Fruit fly (Drosophila melanogaster) whole organism, embryonic: ENCODE results near the gene CG46397.

Experiments
- Blimp-1 ChIP-seq: fragments of 200-800 bp; sonication (Bioruptor generic); optimal IDR thresholded peaks from 3 replicates; lab custom pipeline; 2018; ENCODE audit warnings: missing biosample characterization, missing genetic modification characterization, mild to moderate bottlenecking, moderate library complexity, missing genetic modification reagents
- CG10209 ChIP-seq: fragments of 200-800 bp; sonication (Bioruptor generic); optimal IDR thresholded peaks from 3 replicates; lab custom pipeline; 2017; ENCODE audit warnings: missing biosample characterization, mild to moderate bottlenecking, missing genetic modification characterization, missing genetic modification reagents
- CG11093 ChIP-seq: fragments of 200-800 bp; sonication (Bioruptor generic); IDR thresholded peaks from 3 replicates; pipeline ENCODE4 v1.3.6; 2022; ENCODE audit warnings: missing biosample characterization, missing genetic modification characterization
- CG12299 ChIP-seq: fragments of 200-800 bp; sonication (Bioruptor generic); optimal IDR thresholded peaks from 2 replicates; lab custom pipeline; 2018; ENCODE audit warnings: missing biosample characterization, mild to moderate bottlenecking, missing genetic modification characterization
- CG12769 ChIP-seq: fragments of 200-800 bp; sonication (Bioruptor generic); optimal IDR thresholded peaks from 2 replicates; lab custom pipeline; 2019; ENCODE audit warnings: missing biosample characterization, mild to moderate bottlenecking, missing genetic modification characterization, moderate library complexity
- CG14441 ChIP-seq: fragments of 200-800 bp; sonication (Bioruptor generic); IDR thresholded peaks from 2 replicates; pipeline ENCODE4 v1.3.6; 2022; ENCODE audit warnings: missing biosample characterization, missing genetic modification characterization
- CG1647 ChIP-seq: fragments of 200-800 bp; sonication (Bioruptor generic); optimal IDR thresholded peaks from 3 replicates; lab custom pipeline; 2016; ENCODE audit warnings: missing biosample characterization, missing genetic modification characterization
- CG16863 ChIP-seq: fragments of 200-800 bp; sonication (Bioruptor generic); optimal IDR thresholded peaks from 3 replicates; lab custom pipeline; 2016; ENCODE audit warnings: missing biosample characterization, missing genetic modification characterization
- CG18011 ChIP-seq: fragments of 200-800 bp; sonication (Bioruptor generic); optimal IDR thresholded peaks from 2 replicates; lab custom pipeline; 2017; ENCODE audit warnings: missing biosample characterization, missing genetic modification characterization, mild to moderate bottlenecking, moderate library complexity, missing genotype
- CG3163 ChIP-seq: fragments of 200-800 bp; sonication (Bioruptor generic); optimal IDR thresholded peaks from 3 replicates; lab custom pipeline; 2016; ENCODE audit warnings: missing biosample characterization, missing genetic modification characterization
- CG4282 ChIP-seq: fragments of 200-800 bp; sonication (Bioruptor generic); optimal IDR thresholded peaks from 2 replicates; lab custom pipeline; 2016; ENCODE audit warnings: missing biosample characterization, missing genetic modification characterization
- CG4820 ChIP-seq: fragments of 200-800 bp; sonication (Bioruptor generic); optimal IDR thresholded peaks from 3 replicates; lab custom pipeline; 2016; ENCODE audit warnings: missing biosample characterization, missing genetic modification characterization
- CG4854 ChIP-seq: fragments of 200-800 bp; sonication (Bioruptor generic); optimal IDR thresholded peaks from 2 replicates; lab custom pipeline; 2016; ENCODE audit warnings: missing biosample characterization, missing genetic modification characterization, inconsistent platforms
- CG5953 ChIP-seq: fragments of 200-800 bp; sonication (Bioruptor generic); IDR thresholded peaks from 2 replicates; pipeline ENCODE4 v1.3.6; 2022; ENCODE audit warnings: missing biosample characterization, missing genetic modification characterization
- CG6689 ChIP-seq: fragments of 200-800 bp; sonication (Bioruptor generic); IDR thresholded peaks from 2 replicates; pipeline ENCODE4 v1.3.6; 2022; ENCODE audit warnings: missing biosample characterization, missing genetic modification characterization
- CG6791 ChIP-seq: fragments of 200-800 bp; sonication (Bioruptor generic); IDR thresholded peaks from 3 replicates; pipeline ENCODE4 v1.3.6; 2022; ENCODE audit warnings: missing biosample characterization, missing genetic modification characterization; ENCODE audit not compliant: partially characterized antibody
- CG8290 ChIP-seq, 3 experiments: fragments of 200-800 bp; sonication (Bioruptor generic); optimal IDR thresholded peaks; 2 replicates each; lab custom pipeline; 2016 to 2019; ENCODE audit warnings: missing biosample characterization in 3 of 3, missing genetic modification characterization in 3 of 3, mild to moderate bottlenecking in 2 of 3, moderate library complexity in 1 of 3
- CG8765 ChIP-seq: fragments of 200-800 bp; sonication (Bioruptor generic); IDR thresholded peaks from 2 replicates; pipeline ENCODE4 v1.3.6; 2022; ENCODE audit warnings: missing biosample characterization, missing genetic modification characterization
- CG8924 ChIP-seq: fragments of 200-800 bp; optimal IDR thresholded peaks from 3 replicates; lab custom pipeline; 2019; ENCODE audit warnings: missing biosample characterization, mild to moderate bottlenecking, missing genetic modification characterization, moderate library complexity
- CG9817 ChIP-seq: fragments of 200-800 bp; sonication (Bioruptor generic); optimal IDR thresholded peaks from 2 replicates; lab custom pipeline; 2018; ENCODE audit warnings: missing biosample characterization, mild to moderate bottlenecking, missing genetic modification characterization, moderate library complexity
- Deaf1 ChIP-seq: fragments of 200-800 bp; optimal IDR thresholded peaks from 3 replicates; lab custom pipeline; 2019; ENCODE audit warnings: missing biosample characterization, mild to moderate bottlenecking, missing genetic modification characterization, moderate library complexity
- Dek ChIP-seq: fragments of 200-800 bp; sonication (Bioruptor generic); optimal IDR thresholded peaks from 3 replicates; lab custom pipeline; 2019; ENCODE audit warnings: missing biosample characterization, mild to moderate bottlenecking, missing genetic modification characterization, moderate library complexity
- Fer1 ChIP-seq: fragments of 200-800 bp; sonication (Bioruptor generic); optimal IDR thresholded peaks from 2 replicates; lab custom pipeline; 2017; ENCODE audit warnings: missing biosample characterization, mild to moderate bottlenecking, missing genetic modification characterization
- Gsc ChIP-seq: fragments of 200-800 bp; sonication (Bioruptor generic); IDR thresholded peaks from 2 replicates; pipeline ENCODE4 v1.3.6; 2022; ENCODE audit warnings: missing biosample characterization, missing genetic modification characterization
- H15 ChIP-seq: fragments of 200-800 bp; sonication (Bioruptor generic); IDR thresholded peaks from 3 replicates; pipeline ENCODE4 v1.3.6; 2022; ENCODE audit warnings: missing biosample characterization, missing genetic modification characterization
- Mrtf ChIP-seq: fragments of 200-800 bp; sonication (Bioruptor generic); IDR thresholded peaks from 3 replicates; pipeline ENCODE4 v1.3.6; 2022; ENCODE audit warnings: missing biosample characterization, missing genetic modification characterization
- Nf-YB ChIP-seq: fragments of 200-800 bp; sonication (Bioruptor generic); optimal IDR thresholded peaks from 3 replicates; lab custom pipeline; 2019; ENCODE audit warnings: missing biosample characterization, mild to moderate bottlenecking, missing genetic modification characterization, moderate library complexity
- Oli ChIP-seq: fragments of 200-800 bp; sonication (Bioruptor generic); optimal IDR thresholded peaks from 2 replicates; lab custom pipeline; 2018; ENCODE audit warnings: missing biosample characterization, mild to moderate bottlenecking, missing genetic modification characterization, moderate library complexity
- Rfx ChIP-seq: fragments of 200-800 bp; sonication (Bioruptor generic); IDR thresholded peaks from 2 replicates; pipeline ENCODE4 v1.3.6; 2022; ENCODE audit warnings: missing biosample characterization, missing genetic modification characterization
- Spps ChIP-seq: fragments of 200-800 bp; sonication (Bioruptor generic); optimal IDR thresholded peaks from 2 replicates; lab custom pipeline; 2018; ENCODE audit warnings: missing biosample characterization, mild to moderate bottlenecking, missing genetic modification characterization
- Sry-β ChIP-seq: fragments of 200-800 bp; sonication (Bioruptor generic); optimal IDR thresholded peaks from 2 replicates; lab custom pipeline; 2018; ENCODE audit warnings: missing biosample characterization, mild to moderate bottlenecking, missing genetic modification characterization, moderate library complexity
- YL-1 ChIP-seq: fragments of 200-800 bp; sonication (Bioruptor generic); optimal IDR thresholded peaks from 3 replicates; lab custom pipeline; 2017; ENCODE audit warnings: missing biosample characterization, mild to moderate bottlenecking, missing genetic modification characterization
- az2 ChIP-seq: fragments of 200-800 bp; sonication (Bioruptor generic); optimal IDR thresholded peaks from 3 replicates; lab custom pipeline; 2016; ENCODE audit warnings: missing biosample characterization, missing genetic modification characterization
- bcd ChIP-seq: fragments of 200-800 bp; sonication (Bioruptor generic); optimal IDR thresholded peaks from 2 replicates; lab custom pipeline; 2017; ENCODE audit warnings: missing biosample characterization, mild to moderate bottlenecking, missing genetic modification characterization
- ci ChIP-seq: fragments of 200-800 bp; sonication (Bioruptor generic); IDR thresholded peaks from 3 replicates; pipeline ENCODE4 v1.3.6; 2022; ENCODE audit warnings: missing biosample characterization, missing genetic modification characterization
- dmrt11E ChIP-seq: fragments of 200-800 bp; sonication (Bioruptor generic); optimal IDR thresholded peaks from 3 replicates; lab custom pipeline; 2018; ENCODE audit warnings: missing biosample characterization, mild to moderate bottlenecking, missing genetic modification characterization, moderate library complexity
- fd96Cb ChIP-seq: fragments of 200-800 bp; sonication (Bioruptor generic); optimal IDR thresholded peaks from 2 replicates; lab custom pipeline; 2018; ENCODE audit warnings: missing biosample characterization, mild to moderate bottlenecking, missing genetic modification characterization, moderate library complexity
- gsb-n ChIP-seq: fragments of 200-800 bp; sonication (Bioruptor generic); optimal IDR thresholded peaks from 3 replicates; lab custom pipeline; 2018; ENCODE audit warnings: missing biosample characterization, mild to moderate bottlenecking, missing genetic modification characterization
- hbn ChIP-seq: fragments of 200-800 bp; sonication (Bioruptor generic); IDR thresholded peaks from 2 replicates; pipeline ENCODE4 v1.3.6; 2022; ENCODE audit warnings: missing biosample characterization, missing genetic modification characterization; ENCODE audit not compliant: partially characterized antibody
- hth ChIP-seq: fragments of >200 bp; optimal IDR thresholded peaks from 2 replicates; lab custom pipeline; 2017; ENCODE audit warnings: inconsistent platforms
- ind ChIP-seq: fragments of 200-800 bp; sonication (Bioruptor generic); optimal IDR thresholded peaks from 3 replicates; lab custom pipeline; 2016; ENCODE audit warnings: missing biosample characterization, missing genetic modification characterization
- jing ChIP-seq: fragments of 200-800 bp; sonication (Bioruptor generic); optimal IDR thresholded peaks from 2 replicates; lab custom pipeline; 2018; ENCODE audit warnings: missing biosample characterization, mild to moderate bottlenecking, missing genetic modification characterization
- ken ChIP-seq: fragments of 200-800 bp; sonication (Bioruptor generic); IDR thresholded peaks from 3 replicates; pipeline ENCODE4 v1.3.6; 2022; ENCODE audit warnings: missing biosample characterization, missing genetic modification characterization
- lbe ChIP-seq: fragments of 200-800 bp; sonication (Bioruptor generic); optimal IDR thresholded peaks from 2 replicates; lab custom pipeline; 2016; ENCODE audit warnings: missing biosample characterization, mild to moderate bottlenecking, missing genetic modification characterization
- nerfin-2 ChIP-seq: fragments of 200-800 bp; sonication (Bioruptor generic); IDR thresholded peaks from 2 replicates; pipeline ENCODE4 v1.3.6; 2022; ENCODE audit warnings: missing biosample characterization, missing genetic modification characterization; ENCODE audit not compliant: partially characterized antibody
- pho ChIP-seq: fragments of 200-800 bp; sonication (Bioruptor generic); optimal IDR thresholded peaks from 2 replicates; lab custom pipeline; 2016; ENCODE audit warnings: missing biosample characterization, missing genetic modification characterization
- sim ChIP-seq: fragments of 200-800 bp; sonication (Bioruptor generic); IDR thresholded peaks from 2 replicates; pipeline ENCODE4 v1.3.6; 2022; ENCODE audit warnings: missing biosample characterization, missing genetic modification characterization
- stwl ChIP-seq: fragments of 200-800 bp; sonication (Bioruptor generic); optimal IDR thresholded peaks from 3 replicates; lab custom pipeline; 2018; ENCODE audit warnings: missing biosample characterization, mild to moderate bottlenecking, missing genetic modification characterization, moderate library complexity
- tll ChIP-seq, 2 experiments: fragments of 200-800 bp in 1 of 2; fragments of >200 bp in 1 of 2; sonication (Bioruptor generic) in 1 of 2; optimal IDR thresholded peaks; 2 replicates each; lab custom pipeline; 2017 to 2019; ENCODE audit warnings: missing biosample characterization in 2 of 2, missing genetic modification characterization in 2 of 2, mild to moderate bottlenecking in 1 of 2, moderate library complexity in 1 of 2

The CG46397 gene

DNA sequence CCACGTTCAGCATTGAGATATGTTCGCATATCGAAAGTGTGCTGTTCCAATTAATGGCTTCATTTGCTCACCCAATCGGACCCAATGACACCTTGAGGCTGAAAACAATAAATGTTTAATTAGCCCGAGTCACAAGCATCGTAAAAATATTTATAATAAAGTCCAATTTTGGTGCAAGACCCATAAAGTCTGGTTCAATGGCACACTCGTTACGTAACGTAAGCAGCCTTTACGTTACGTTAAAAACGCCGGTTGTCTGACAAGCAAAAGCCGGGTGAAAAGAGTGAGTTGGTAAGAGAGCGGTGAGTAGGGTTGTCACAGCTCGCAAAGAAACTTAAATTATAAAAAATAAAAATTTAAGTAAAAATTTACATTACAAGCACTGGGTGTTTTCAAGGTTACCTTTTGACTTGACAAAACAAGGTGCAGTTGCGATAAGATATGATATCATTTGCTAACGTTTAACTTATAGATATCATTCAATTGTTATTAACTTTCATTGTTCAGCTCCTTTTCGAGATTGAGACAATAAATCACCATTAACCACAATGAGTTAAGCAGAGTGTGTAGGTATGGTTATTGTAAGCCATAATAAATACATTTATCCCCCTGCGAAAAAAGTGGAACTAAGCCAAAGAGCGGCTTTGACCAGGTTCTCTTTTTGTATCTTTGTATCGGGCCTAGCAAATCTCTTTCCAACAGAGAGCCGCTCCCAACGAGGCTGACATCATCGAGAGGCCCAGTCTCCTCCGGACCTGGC lies 48.9 kb upstream of the CG46397 start (continued):
- TF ChIP-seq stwl (tag; lab: Kevin White, UChicago) (no peak), pho (GFP tag; lab: Kevin White, UChicago) (no peak), Deaf1 (no peak), CG8765 (no peak), CG3163 (GFP tag; lab: Kevin White, UChicago) (peak; percentile 93), Spps (tag; lab: Kevin White, UChicago) (no peak), CG12299 (tag; lab: Kevin White, UChicago) (no peak), Gsc (GFP tag; lab: Robert Waterston, UW) (no peak), fd96Cb (peak; percentile 44), CG8290 (GFP tag; optimal IDR thresholded peaks at IDR 0.05; lab: Kevin White, UChicago) (no peak), CG8290 (tag; optimal IDR thresholded peaks at IDR 0.05; lab: Kevin White, UChicago) (peak in 1 of 2 experiments; percentile 15), ind (GFP tag; lab: Kevin White, UChicago) (peak; percentile 33), Blimp-1 (GFP tag; lab: Kevin White, UChicago) (peak; percentile 37), tll (GFP tag; optimal IDR thresholded peaks at IDR 0.05; lab: Kevin White, UChicago) (no peak), Rfx (GFP tag; lab: Robert Waterston, UW) (peak; percentile 65), CG9817 (tag; lab: Kevin White, UChicago) (peak; percentile 41), CG18011 (no peak), gsb-n (tag; lab: Kevin White, UChicago) (no peak), sim (GFP tag; lab: Robert Waterston, UW) (no peak), dmrt11E (tag; lab: Kevin White, UChicago) (no peak), nerfin-2 (GFP tag; lab: Robert Waterston, UW) (no peak), bcd (GFP tag; lab: Kevin White, UChicago) (peak; percentile 54), Nf-YB (GFP tag; lab: Kevin White, UChicago) (peak; percentile 2), H15 (GFP tag; lab: Robert Waterston, UW) (no peak), Fer1 (GFP tag; lab: Kevin White, UChicago) (peak; percentile 63), Dek (tag; lab: Kevin White, UChicago) (peak; percentile 49), CG8924 (peak; percentile 34), Mrtf (GFP tag; lab: Robert Waterston, UW) (no peak), ci (GFP tag; lab: Robert Waterston, UW) (peak; percentile 44; the same call in 1 of the 3 replicates), YL-1 (GFP tag; lab: Kevin White, UChicago) (no peak), CG4854 (GFP tag; lab: Kevin White, UChicago) (no peak), CG4282 (GFP tag; lab: Kevin White, UChicago) (no peak), CG5953 (GFP tag; lab: Robert Waterston, UW) (0 out of 2 replicates have a peak, but pooled peaks have one; percentile 22), hbn (GFP tag; lab: Robert Waterston, UW) (no peak), CG1647 (GFP tag; lab: Kevin White, UChicago) (no peak), CG4820 (GFP tag; lab: Kevin White, UChicago) (no peak), CG12769 (tag; lab: Kevin White, UChicago) (no peak), Sry-β (no peak), CG11093 (GFP tag; lab: Robert Waterston, UW) (no peak), CG14441 (GFP tag; lab: Robert Waterston, UW) (no peak; the same call in 1 of the 2 replicates), lbe (GFP tag; lab: Kevin White, UChicago) (peak; percentile 54), jing (GFP tag; lab: Kevin White, UChicago) (no peak), ken (GFP tag; lab: Robert Waterston, UW) (no peak), Oli (peak; percentile 58), CG10209 (peak; percentile 63), CG16863 (no peak), hth (lab: Kevin White, UChicago) (no peak), az2 (GFP tag; lab: Kevin White, UChicago) (peak; percentile 36), CG6791 (GFP tag; lab: Robert Waterston, UW) (no peak), CG6689 (GFP tag; lab: Robert Waterston, UW) (no peak)
